Worm (Caenorhabditis elegans) whole organism, mixed stage, embryonic: ENCODE data around the gene F14D2.7.

Experiments
- M03D4.4 ChIP-seq: sonication (generic microtip); optimal IDR thresholded peaks from 2 replicates; lab custom pipeline; 2017; ENCODE audit warnings: mild to moderate bottlenecking, missing genetic modification characterization, missing compliant biosample characterization
- bed-3 ChIP-seq: fragments of 200-800 bp; sonication (Bioruptor generic); optimal IDR thresholded peaks from 3 replicates; lab custom pipeline; 2018; ENCODE audit warnings: mild to moderate bottlenecking, missing genetic modification characterization, moderate library complexity, missing compliant biosample characterization
- blmp-1 ChIP-seq: fragments of 150-350 bp; optimal IDR thresholded peaks from 2 replicates; lab custom pipeline; 2014; ENCODE audit warnings: missing biosample characterization, missing genetic modification characterization
- ceh-39 ChIP-seq: fragments of 150-350 bp; optimal IDR thresholded peaks from 2 replicates; lab custom pipeline; 2014; ENCODE audit warnings: missing biosample characterization, missing genetic modification characterization
- ceh-43 ChIP-seq: fragments of 200-800 bp; sonication (Bioruptor generic); optimal IDR thresholded peaks from 2 replicates; lab custom pipeline; 2018; ENCODE audit warnings: mild to moderate bottlenecking, missing genetic modification characterization, moderate library complexity, missing compliant biosample characterization
- ceh-83 ChIP-seq: fragments of 200-800 bp; sonication (Bioruptor generic); optimal IDR thresholded peaks from 2 replicates; lab custom pipeline; 2018; ENCODE audit warnings: mild to moderate bottlenecking, missing genetic modification characterization, missing compliant biosample characterization
- ces-1 ChIP-seq: fragments of 150-350 bp; optimal IDR thresholded peaks from 2 replicates; lab custom pipeline; 2014; ENCODE audit warnings: missing biosample characterization, missing genetic modification reagents, missing genetic modification characterization
- cnd-1 ChIP-seq: fragments of 200-800 bp; sonication (Bioruptor generic); optimal IDR thresholded peaks from 2 replicates; lab custom pipeline; 2018; ENCODE audit warnings: mild to moderate bottlenecking, missing genetic modification characterization, missing compliant biosample characterization
- drap-1 ChIP-seq: fragments of 200-800 bp; sonication (Bioruptor generic); optimal IDR thresholded peaks from 3 replicates; lab custom pipeline; 2018; ENCODE audit warnings: mild to moderate bottlenecking, missing genetic modification characterization, missing compliant biosample characterization
- elt-3 ChIP-seq: fragments of 150-350 bp; optimal IDR thresholded peaks from 2 replicates; lab custom pipeline; 2014; ENCODE audit warnings: missing biosample characterization, missing genetic modification characterization
- flh-1 ChIP-seq: fragments of 200-800 bp; sonication (Bioruptor generic); optimal IDR thresholded peaks from 2 replicates; lab custom pipeline; 2018; ENCODE audit warnings: mild to moderate bottlenecking, missing genetic modification characterization, moderate library complexity, missing compliant biosample characterization
- ham-2 ChIP-seq: fragments of 200-800 bp; sonication (Bioruptor generic); optimal IDR thresholded peaks from 2 replicates; lab custom pipeline; 2018; ENCODE audit warnings: mild to moderate bottlenecking, missing genetic modification characterization, missing compliant biosample characterization
- hlh-1 ChIP-seq: fragments of 150-350 bp; optimal IDR thresholded peaks from 2 replicates; lab custom pipeline; 2014; ENCODE audit warnings: missing biosample characterization, missing genetic modification reagents, missing genetic modification characterization
- lin-13 ChIP-seq: fragments of 150-350 bp; optimal IDR thresholded peaks from 2 replicates; lab custom pipeline; 2014; ENCODE audit warnings: missing biosample characterization, missing genetic modification characterization
- lin-32 ChIP-seq: fragments of 200-800 bp; sonication (Bioruptor generic); optimal IDR thresholded peaks from 2 replicates; lab custom pipeline; 2018; ENCODE audit warnings: mild to moderate bottlenecking, missing genetic modification characterization, missing compliant biosample characterization
- lsy-2 ChIP-seq: fragments of 150-350 bp; optimal IDR thresholded peaks from 2 replicates; lab custom pipeline; 2014; ENCODE audit warnings: missing biosample characterization, missing genetic modification characterization
- mab-5 ChIP-seq: fragments of 150-350 bp; optimal IDR thresholded peaks from 2 replicates; lab custom pipeline; 2014; ENCODE audit warnings: missing biosample characterization, missing genetic modification characterization
- mep-1 ChIP-seq: fragments of 150-350 bp; optimal IDR thresholded peaks from 2 replicates; lab custom pipeline; 2017; ENCODE audit warnings: missing biosample characterization, missing genetic modification reagents, missing genetic modification characterization, inconsistent platforms
- mls-2 ChIP-seq: sonication (generic microtip); optimal IDR thresholded peaks from 2 replicates; lab custom pipeline; 2016; ENCODE audit warnings: mild to moderate bottlenecking, missing genetic modification characterization, moderate library complexity, missing compliant biosample characterization
- nhr-12 ChIP-seq: fragments of 150-350 bp; optimal IDR thresholded peaks from 2 replicates; lab custom pipeline; 2014; ENCODE audit warnings: missing biosample characterization, missing genetic modification characterization
- nhr-2 ChIP-seq: fragments of 150-350 bp; optimal IDR thresholded peaks from 2 replicates; lab custom pipeline; 2014; ENCODE audit warnings: missing biosample characterization, missing genetic modification characterization
- nhr-237 ChIP-seq: fragments of 150-350 bp; optimal IDR thresholded peaks from 2 replicates; lab custom pipeline; 2014; ENCODE audit warnings: missing biosample characterization, missing genetic modification characterization
- nhr-76 ChIP-seq: sonication (generic microtip); optimal IDR thresholded peaks from 2 replicates; lab custom pipeline; 2017; ENCODE audit warnings: missing biosample characterization, missing genetic modification characterization
- pha-4 ChIP-seq: fragments of 150-350 bp; optimal IDR thresholded peaks from 2 replicates; lab custom pipeline; 2018; ENCODE audit warnings: missing biosample characterization, missing genetic modification reagents, missing genetic modification characterization
- sem-2 ChIP-seq: fragments of 200-800 bp; sonication (Bioruptor generic); optimal IDR thresholded peaks from 2 replicates; lab custom pipeline; 2018; ENCODE audit warnings: mild to moderate bottlenecking, missing genetic modification characterization, missing compliant biosample characterization
- snpc-4 ChIP-seq: fragments of 150-350 bp; optimal IDR thresholded peaks from 2 replicates; lab custom pipeline; 2014; ENCODE audit warnings: missing biosample characterization, missing genetic modification characterization
- sptf-1 ChIP-seq: sonication (generic microtip); optimal IDR thresholded peaks from 2 replicates; lab custom pipeline; 2017; ENCODE audit warnings: mild to moderate bottlenecking, missing genetic modification characterization, moderate library complexity, missing compliant biosample characterization
- tbx-8 ChIP-seq: fragments of 200-800 bp; sonication (Bioruptor generic); optimal IDR thresholded peaks from 2 replicates; lab custom pipeline; 2018; ENCODE audit warnings: mild to moderate bottlenecking, missing genetic modification characterization, moderate library complexity, missing compliant biosample characterization
- unc-39 ChIP-seq: fragments of 150-350 bp; optimal IDR thresholded peaks from 2 replicates; lab custom pipeline; 2014; ENCODE audit warnings: missing biosample characterization, missing genetic modification characterization
- unc-62 ChIP-seq: fragments of 150-350 bp; optimal IDR thresholded peaks from 2 replicates; lab custom pipeline; 2014; ENCODE audit warnings: missing biosample characterization, missing genetic modification reagents, missing genetic modification characterization
- zip-8 ChIP-seq: fragments of 150-350 bp; optimal IDR thresholded peaks from 2 replicates; lab custom pipeline; 2014; ENCODE audit warnings: missing biosample characterization, missing genetic modification characterization

F14D2.7 gene

ce11 chrII:3341989-3342388 is 3.5 kb upstream of the F14D2.7 start, which contains the start of gene F14D2.11:
F14D2.11 (minus strand) TSS chrII:3342089.
- TF ChIP-seq snpc-4 (no peak), lsy-2 (tag; lab: Kevin White, UChicago) (no peak), tbx-8 (GFP tag; lab: Kevin White, UChicago) (no peak), lin-32 (GFP tag; lab: Kevin White, UChicago) (no peak), blmp-1 (no peak), ceh-43 (GFP tag; lab: Kevin White, UChicago) (no peak), bed-3 (no peak)
- TF ChIP-seq, all 35 proteins: peak for 0

ce11 chrII:3340818-3341217 is 2.4 kb upstream of the F14D2.7 start:
- no peak for TF ChIP-seq bed-3
- no peak for TF ChIP-seq zip-8 (tag; lab: Kevin White, UChicago)
- no peak for TF ChIP-seq sem-2 (GFP tag; lab: Kevin White, UChicago)
- no peak for TF ChIP-seq mls-2
- TF ChIP-seq tbx-8 (GFP tag; lab: Kevin White, UChicago) = no peak
- TF ChIP-seq mab-5 (tag; lab: Kevin White, UChicago) = no peak
- no peak for TF ChIP-seq mep-1
- TF ChIP-seq M03D4.4 = no peak
- no peak for TF ChIP-seq ceh-83 (GFP tag; lab: Kevin White, UChicago)
- TF ChIP-seq ham-2 = no peak
- no peak for TF ChIP-seq pha-4
- TF ChIP-seq sptf-1 (tag; lab: Kevin White, UChicago) = no peak
- no peak for TF ChIP-seq ces-1 (GFP tag; lab: Kevin White, UChicago)
- no peak for TF ChIP-seq cnd-1 (tag; lab: Kevin White, UChicago)
- TF ChIP-seq lin-13 (tag; lab: Kevin White, UChicago) = no peak
- no peak for TF ChIP-seq unc-39 (tag; lab: Kevin White, UChicago)
- TF ChIP-seq blmp-1 = no peak
- TF ChIP-seq nhr-2 (tag; lab: Kevin White, UChicago) = no peak
- no peak for TF ChIP-seq snpc-4
- TF ChIP-seq nhr-237 (tag; lab: Kevin White, UChicago) = no peak

ce11 chrII:3340251-3340650 is 1.8 kb upstream of the F14D2.7 start, which contains the start of gene F14D2.5:
F14D2.5 (plus strand) TSS chrII:3340551.
- no peak for TF ChIP-seq elt-3 (tag; lab: Kevin White, UChicago)
- TF ChIP-seq ceh-83 (GFP tag; lab: Kevin White, UChicago) = peak; percentile 64

- no peak for TF ChIP-seq flh-1
- TF ChIP-seq tbx-8 (GFP tag; lab: Kevin White, UChicago) = no peak
- no peak for TF ChIP-seq drap-1 (GFP tag; lab: Kevin White, UChicago)
- TF ChIP-seq mep-1 = no peak
- TF ChIP-seq nhr-76 = no peak
- TF ChIP-seq ceh-39 (tag; lab: Kevin White, UChicago) = no peak
- no peak for TF ChIP-seq unc-62 (GFP tag; lab: Kevin White, UChicago)
- TF ChIP-seq nhr-237 (tag; lab: Kevin White, UChicago) = no peak
- no peak for TF ChIP-seq nhr-12 (tag; lab: Kevin White, UChicago)
- TF ChIP-seq mab-5 (tag; lab: Kevin White, UChicago) = no peak
- TF ChIP-seq ceh-43 (GFP tag; lab: Kevin White, UChicago) = no peak
- no peak for TF ChIP-seq sptf-1 (tag; lab: Kevin White, UChicago)
- no peak for TF ChIP-seq ham-2
- TF ChIP-seq ceh-83 (GFP tag; lab: Kevin White, UChicago) = no peak
- no peak for TF ChIP-seq sem-2 (GFP tag; lab: Kevin White, UChicago)
- no peak for TF ChIP-seq nhr-2 (tag; lab: Kevin White, UChicago)
Observed at ce11 chrII:3337039-3337438, 1.4 kb downstream of the F14D2.7 start, which contains the start of gene F14D2.19. F14D2.19 (minus strand) TSS chrII:3337139.

- TF ChIP-seq nhr-76 = no peak
- no peak for TF ChIP-seq lsy-2 (tag; lab: Kevin White, UChicago)
- no peak for TF ChIP-seq nhr-12 (tag; lab: Kevin White, UChicago)
- TF ChIP-seq M03D4.4 = no peak
- TF ChIP-seq hlh-1 (tag; lab: Kevin White, UChicago) = no peak
- no peak for TF ChIP-seq lin-13 (tag; lab: Kevin White, UChicago)
- no peak for TF ChIP-seq ces-1 (GFP tag; lab: Kevin White, UChicago)
- no peak for TF ChIP-seq nhr-237 (tag; lab: Kevin White, UChicago)
- TF ChIP-seq unc-39 (tag; lab: Kevin White, UChicago) = no peak
- no peak for TF ChIP-seq nhr-2 (tag; lab: Kevin White, UChicago)
- TF ChIP-seq ham-2 = no peak
- no peak for TF ChIP-seq tbx-8 (GFP tag; lab: Kevin White, UChicago)
- TF ChIP-seq bed-3 = no peak
- no peak for TF ChIP-seq sptf-1 (tag; lab: Kevin White, UChicago)
Observed at ce11 chrII:3332039-3332438, 6.4 kb downstream of the F14D2.7 start, which contains the start of gene irld-27. irld-27 (plus strand) TSS chrII:3332339.
